Worm (Caenorhabditis elegans) whole organism, L1 larva: Measurements from ENCODE around the gene T27F7.12.

Experiments used
- C16A3.4 ChIP-seq: fragments of 150-350 bp; optimal IDR thresholded peaks from 2 replicates; lab custom pipeline; 2014; ENCODE audit warnings: missing biosample characterization, missing genetic modification characterization
- C34B4.2 ChIP-seq: sonication (generic microtip); optimal IDR thresholded peaks from 2 replicates; lab custom pipeline; 2017; ENCODE audit warnings: mild to moderate bottlenecking, missing genetic modification characterization, missing compliant biosample characterization
- aha-1 ChIP-seq: fragments of 150-350 bp; optimal IDR thresholded peaks from 2 replicates; lab custom pipeline; 2014; ENCODE audit warnings: missing biosample characterization, missing genetic modification characterization
- aly-2 ChIP-seq: fragments of 150-350 bp; optimal IDR thresholded peaks from 2 replicates; lab custom pipeline; 2014; ENCODE audit warnings: missing biosample characterization, missing genetic modification characterization
- ceh-82 ChIP-seq, 3 experiments: fragments of 150-350 bp in 1 of 3; sonication (generic microtip) in 2 of 3; optimal IDR thresholded peaks; 2 replicates each; lab custom pipeline; 2014 to 2017; ENCODE audit warnings: missing biosample characterization in 3 of 3, missing genetic modification characterization in 3 of 3
- ceh-88 ChIP-seq: fragments of 200-800 bp; sonication (Bioruptor generic); IDR thresholded peaks from 2 replicates; pipeline ENCODE4 v1.3.6; 2022; ENCODE audit warnings: missing genetic modification characterization, missing compliant biosample characterization
- ces-1 ChIP-seq: fragments of 150-350 bp; optimal IDR thresholded peaks from 2 replicates; lab custom pipeline; 2014; ENCODE audit warnings: missing biosample characterization, missing genetic modification reagents, missing genetic modification characterization
- dsc-1 ChIP-seq: sonication (generic microtip); optimal IDR thresholded peaks from 2 replicates; lab custom pipeline; 2016; ENCODE audit warnings: mild to moderate bottlenecking, missing genetic modification characterization, missing compliant biosample characterization
- efl-1 ChIP-seq, 4 experiments: fragments of 150-350 bp; optimal IDR thresholded peaks in 3 of 4; peaks in 1 of 4; 1 replicate in 1 of 4; 2 replicates in 3 of 4; lab custom pipeline; 2014; ENCODE audit warnings: missing biosample characterization in 2 of 4, missing genetic modification characterization in 2 of 4, missing genetic modification reagents in 2 of 4
- efl-3 ChIP-seq: fragments of 200-800 bp; sonication (Bioruptor generic); optimal IDR thresholded peaks from 2 replicates; lab custom pipeline; 2018; ENCODE audit warnings: mild to moderate bottlenecking, missing genetic modification characterization, missing compliant biosample characterization
- egl-27 ChIP-seq, 2 experiments: fragments of 150-350 bp in 1 of 2; sonication (generic microtip); optimal IDR thresholded peaks; 3 replicates each; lab custom pipeline; 2017 to 2018; ENCODE audit warnings: missing biosample characterization in 2 of 2, missing genetic modification characterization in 2 of 2, missing genetic modification reagents in 2 of 2
- ets-5 ChIP-seq: fragments of 200-800 bp; sonication (Bioruptor generic); IDR thresholded peaks from 2 replicates; pipeline ENCODE4 v1.3.6; 2022; ENCODE audit warnings: missing genetic modification characterization, missing compliant biosample characterization
- fkh-10 ChIP-seq: sonication (generic microtip); optimal IDR thresholded peaks from 2 replicates; lab custom pipeline; 2017; ENCODE audit warnings: missing biosample characterization, missing genetic modification reagents, missing genetic modification characterization
- fos-1 ChIP-seq: fragments of 150-350 bp; optimal IDR thresholded peaks from 2 replicates; lab custom pipeline; 2014; ENCODE audit warnings: missing biosample characterization, missing genetic modification characterization
- hpl-2 ChIP-seq: fragments of 150-350 bp; optimal IDR thresholded peaks from 2 replicates; lab custom pipeline; 2014; ENCODE audit warnings: missing biosample characterization, missing genetic modification reagents, missing genetic modification characterization
- jun-1 ChIP-seq: fragments of 150-350 bp; optimal IDR thresholded peaks from 2 replicates; lab custom pipeline; 2014; ENCODE audit warnings: missing biosample characterization, missing genetic modification reagents, missing genetic modification characterization
- lin-13 ChIP-seq: fragments of 150-350 bp; optimal IDR thresholded peaks from 2 replicates; lab custom pipeline; 2014; ENCODE audit warnings: missing biosample characterization, missing genetic modification reagents, missing genetic modification characterization
- lin-15B ChIP-seq: fragments of 150-350 bp; sonication (generic microtip); optimal IDR thresholded peaks from 3 replicates; lab custom pipeline; 2014; ENCODE audit warnings: missing biosample characterization, missing genetic modification characterization
- lin-35 ChIP-seq, 2 experiments: fragments of 150-350 bp; optimal IDR thresholded peaks; 2 replicates each; lab custom pipeline; 2014; ENCODE audit warnings: missing biosample characterization in 2 of 2, missing genetic modification characterization in 2 of 2, missing genetic modification reagents in 2 of 2
- lin-39 ChIP-seq: fragments of 150-350 bp; optimal IDR thresholded peaks from 2 replicates; lab custom pipeline; 2014; ENCODE audit warnings: missing biosample characterization, missing genetic modification reagents, missing genetic modification characterization
- mab-9 ChIP-seq: fragments of 200-800 bp; sonication (Bioruptor generic); IDR thresholded peaks from 2 replicates; pipeline ENCODE4 v1.3.6; 2022; ENCODE audit warnings: missing genetic modification reagents, missing genetic modification characterization, missing compliant biosample characterization
- mep-1 ChIP-seq: fragments of 150-350 bp; optimal IDR thresholded peaks from 2 replicates; lab custom pipeline; 2014; ENCODE audit warnings: missing biosample characterization, missing genetic modification characterization
- nhr-12 ChIP-seq: sonication (generic microtip); optimal IDR thresholded peaks from 2 replicates; lab custom pipeline; 2017; ENCODE audit warnings: missing biosample characterization, missing genetic modification characterization
- nhr-19 ChIP-seq: fragments of 200-800 bp; sonication (Bioruptor generic); conservative IDR thresholded peaks from 2 replicates; pipeline ENCODE4 v1.3.6; 2022; ENCODE audit warnings: missing genetic modification characterization, missing compliant biosample characterization
- nhr-20 ChIP-seq: sonication (generic microtip); optimal IDR thresholded peaks from 2 replicates; lab custom pipeline; 2016; ENCODE audit warnings: mild to moderate bottlenecking, missing genetic modification characterization, missing compliant biosample characterization
- nhr-47 ChIP-seq: sonication (generic microtip); optimal IDR thresholded peaks from 2 replicates; lab custom pipeline; 2016; ENCODE audit warnings: mild to moderate bottlenecking, missing genetic modification characterization, moderate library complexity, missing compliant biosample characterization
- nhr-71 ChIP-seq: sonication (generic microtip); optimal IDR thresholded peaks from 2 replicates; lab custom pipeline; 2016; ENCODE audit warnings: mild to moderate bottlenecking, missing genetic modification characterization, moderate library complexity, missing compliant biosample characterization
- nhr-76 ChIP-seq: sonication (generic microtip); optimal IDR thresholded peaks from 2 replicates; lab custom pipeline; 2017; ENCODE audit warnings: missing biosample characterization, missing genetic modification characterization
- nhr-77 ChIP-seq: fragments of 150-350 bp; optimal IDR thresholded peaks from 2 replicates; lab custom pipeline; 2014; ENCODE audit warnings: missing biosample characterization, missing genetic modification characterization
- nhr-84 ChIP-seq: sonication (generic microtip); optimal IDR thresholded peaks from 2 replicates; lab custom pipeline; 2017; ENCODE audit warnings: missing biosample characterization, missing genetic modification characterization
- nhr-85 ChIP-seq: sonication (generic microtip); peaks from one replicate; lab custom pipeline; 2016; ENCODE audit warnings: missing genetic modification characterization, inconsistent platforms, missing compliant biosample characterization
- nhr-90 ChIP-seq: sonication (generic microtip); optimal IDR thresholded peaks from 2 replicates; lab custom pipeline; 2016; ENCODE audit warnings: mild to moderate bottlenecking, missing genetic modification characterization, missing compliant biosample characterization; ENCODE audit not compliant: poor library complexity
- pqm-1 ChIP-seq: sonication (generic microtip); optimal IDR thresholded peaks from 3 replicates; lab custom pipeline; 2017; ENCODE audit warnings: missing biosample characterization, missing genetic modification characterization
- rnt-1 ChIP-seq: sonication (generic microtip); optimal IDR thresholded peaks from 2 replicates; lab custom pipeline; 2016; ENCODE audit warnings: mild to moderate bottlenecking, missing genetic modification characterization, moderate library complexity, missing compliant biosample characterization
- skn-1 ChIP-seq: fragments of 150-350 bp; optimal IDR thresholded peaks from 2 replicates; lab custom pipeline; 2014; ENCODE audit warnings: missing biosample characterization, missing genetic modification characterization
- sox-4 ChIP-seq: sonication (generic microtip); optimal IDR thresholded peaks from 2 replicates; lab custom pipeline; 2016; ENCODE audit warnings: missing genetic modification characterization, missing compliant biosample characterization
- sptf-1 ChIP-seq: fragments of 150-350 bp; optimal IDR thresholded peaks from 2 replicates; lab custom pipeline; 2014; ENCODE audit warnings: missing biosample characterization, missing genetic modification characterization
- tbx-2 ChIP-seq: sonication (generic microtip); optimal IDR thresholded peaks from 2 replicates; lab custom pipeline; 2016; ENCODE audit warnings: missing genetic modification characterization, missing compliant biosample characterization
- tlp-1 ChIP-seq: fragments of 150-350 bp; optimal IDR thresholded peaks from 2 replicates; lab custom pipeline; 2014; ENCODE audit warnings: missing biosample characterization, missing genetic modification characterization
- unc-130 ChIP-seq: fragments of 150-350 bp; optimal IDR thresholded peaks from 2 replicates; lab custom pipeline; 2017; ENCODE audit warnings: missing biosample characterization, missing genetic modification characterization, inconsistent platforms
- unc-62 ChIP-seq: fragments of 150-350 bp; optimal IDR thresholded peaks from 2 replicates; lab custom pipeline; 2014; ENCODE audit warnings: missing biosample characterization, missing genetic modification reagents, missing genetic modification characterization
- unc-86 ChIP-seq: sonication (generic microtip); optimal IDR thresholded peaks from 2 replicates; lab custom pipeline; 2016; ENCODE audit warnings: missing genetic modification characterization, missing compliant biosample characterization
- vab-15 ChIP-seq: sonication (generic microtip); optimal IDR thresholded peaks from 2 replicates; lab custom pipeline; 2017; ENCODE audit warnings: missing genotype, mild to moderate bottlenecking, missing genetic modification characterization, missing compliant biosample characterization
- xbp-1 ChIP-seq: sonication (generic microtip); optimal IDR thresholded peaks from 2 replicates; lab custom pipeline; 2016; ENCODE audit warnings: missing genetic modification characterization, missing compliant biosample characterization
- zag-1 ChIP-seq: fragments of 150-350 bp; optimal IDR thresholded peaks from 2 replicates; lab custom pipeline; 2014; ENCODE audit warnings: missing biosample characterization, missing genetic modification characterization
- zip-4 ChIP-seq: fragments of 200-800 bp; sonication (Bioruptor generic); optimal IDR thresholded peaks from 2 replicates; lab custom pipeline; 2018; ENCODE audit warnings: mild to moderate bottlenecking, missing genetic modification characterization, moderate library complexity, missing compliant biosample characterization
- ztf-11 ChIP-seq, 2 experiments: sonication (generic microtip); optimal IDR thresholded peaks; 2 replicates each; lab custom pipeline; 2016 to 2017; ENCODE audit warnings: missing genetic modification characterization in 2 of 2, missing biosample characterization in 1 of 2, missing compliant biosample characterization in 1 of 2
- ztf-4 ChIP-seq: fragments of 150-350 bp; optimal IDR thresholded peaks from 2 replicates; lab custom pipeline; 2014; ENCODE audit warnings: missing biosample characterization, missing genetic modification characterization

Gene T27F7.12

DNA sequence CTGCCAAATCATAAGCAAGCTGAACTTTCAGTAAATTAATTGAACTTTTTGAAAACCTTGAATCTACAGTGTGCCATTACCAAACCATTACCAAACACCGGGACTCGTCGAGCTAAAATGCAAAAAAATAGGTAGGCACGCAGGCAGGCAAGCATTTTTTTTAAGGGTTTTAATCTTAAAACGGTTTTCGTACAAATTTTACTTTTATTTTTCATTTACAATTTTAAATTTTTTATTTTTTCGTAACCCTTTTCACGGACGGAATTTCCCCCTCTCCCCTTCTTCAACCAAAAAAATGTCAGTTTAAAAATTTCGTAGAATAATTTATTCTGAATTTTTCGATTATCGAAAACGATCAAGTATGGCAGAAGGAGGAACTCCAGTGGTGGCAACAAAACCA, 24.5 kb downstream of the T27F7.12 start, which contains the start of gene F59A6.2:
F59A6.2 (plus strand) TSS at position 301 of the 400 bp plus-strand sequence.
- TF ChIP-seq rnt-1 (tag; lab: Kevin White, UChicago), result no peak
- no peak for TF ChIP-seq tlp-1
- TF ChIP-seq ztf-11 (tag; optimal IDR thresholded peaks at IDR 0.05; lab: Kevin White, UChicago), result no peak
- TF ChIP-seq unc-86 (tag; lab: Kevin White, UChicago), result no peak
- TF ChIP-seq zip-4, result no peak
- no peak for TF ChIP-seq sox-4
- no peak for TF ChIP-seq unc-130 (tag; lab: Kevin White, UChicago)
- TF ChIP-seq lin-35 (GFP tag; optimal IDR thresholded peaks at IDR 0.05; lab: Kevin White, UChicago), result no peak
- no peak for TF ChIP-seq egl-27 (tag; optimal IDR thresholded peaks at IDR 0.05; lab: Kevin White, UChicago)
- TF ChIP-seq unc-62, result no peak
- TF ChIP-seq zag-1 (tag; lab: Kevin White, UChicago), result no peak
- no peak for TF ChIP-seq nhr-85 (tag; lab: Kevin White, UChicago)
- no peak for TF ChIP-seq ces-1
- no peak for TF ChIP-seq nhr-47 (tag; lab: Kevin White, UChicago)
- no peak for TF ChIP-seq nhr-84 (tag; lab: Kevin White, UChicago)
- no peak for TF ChIP-seq nhr-20 (tag; lab: Kevin White, UChicago)
- no peak for TF ChIP-seq fos-1 (tag; lab: Kevin White, UChicago)
- TF ChIP-seq jun-1 (tag; lab: Kevin White, UChicago), result no peak

DNA sequence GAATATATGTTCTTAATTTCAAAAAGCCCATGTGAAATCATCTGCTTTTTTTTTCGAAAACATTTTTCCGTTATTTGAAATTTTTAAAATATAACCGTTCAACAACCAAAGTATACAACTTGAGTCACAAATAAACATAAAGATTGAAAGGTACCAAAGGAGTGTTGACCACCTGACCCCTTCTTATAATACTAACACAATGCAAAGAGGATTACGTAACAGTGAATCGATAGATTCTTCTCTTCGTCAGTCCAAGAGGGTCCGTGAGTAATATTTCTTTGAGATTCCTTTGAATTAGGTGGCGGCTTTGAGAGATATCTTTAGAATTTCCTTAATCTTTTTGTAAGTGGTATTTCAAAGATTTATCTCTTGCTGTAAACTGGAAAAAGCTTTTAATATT, 26.2 kb downstream of the T27F7.12 start:
- TF ChIP-seq hpl-2 (GFP tag; lab: Kevin White, UChicago) (no peak), efl-3 (GFP tag; lab: Kevin White, UChicago) (no peak), nhr-90 (no peak)

DNA sequence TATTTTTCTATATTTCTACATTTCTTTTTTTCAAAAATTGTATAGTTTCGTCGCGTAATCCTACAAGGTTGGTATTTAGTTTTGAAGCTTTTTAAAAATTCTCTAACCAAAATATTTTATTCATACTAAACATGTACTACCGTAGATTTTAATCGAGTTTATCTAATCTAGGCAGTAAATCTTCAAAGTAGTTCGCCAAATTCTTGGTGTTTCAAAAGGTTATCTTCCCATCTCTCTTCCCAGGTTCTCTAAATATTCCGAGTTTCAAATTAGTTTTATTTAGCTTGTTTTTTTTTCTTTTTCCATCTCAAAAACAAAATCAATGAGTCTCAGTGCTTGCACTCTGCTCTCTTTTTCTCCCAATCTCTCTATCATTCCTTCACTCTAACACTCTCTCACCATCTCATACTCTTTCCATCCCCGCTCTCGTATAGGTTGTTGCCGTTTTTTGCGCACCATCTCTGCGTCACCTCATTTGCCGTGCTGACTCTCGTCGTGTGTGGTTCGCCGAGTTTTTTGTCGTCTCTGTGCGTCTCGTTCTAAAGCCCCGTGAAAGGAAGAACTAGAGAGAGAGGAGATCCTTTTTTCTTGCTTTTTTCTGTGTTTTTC, 27.2 kb downstream of the T27F7.12 start:
- TF ChIP-seq sptf-1 (tag; lab: Kevin White, UChicago) (no peak), nhr-76 (no peak), nhr-19 (GFP tag; lab: Robert Waterston, UW) (peak; percentile 40), ets-5 (GFP tag; lab: Robert Waterston, UW) (no peak), xbp-1 (tag; lab: Kevin White, UChicago) (peak; percentile 38), C34B4.2 (tag; lab: Kevin White, UChicago) (no peak), tbx-2 (tag; lab: Kevin White, UChicago) (peak; percentile 67), nhr-12 (tag; lab: Kevin White, UChicago) (no peak), lin-39 (tag; lab: Kevin White, UChicago) (no peak), nhr-77 (tag; lab: Kevin White, UChicago) (peak; percentile 16), ztf-4 (tag; lab: Kevin White, UChicago) (peak; percentile 16), ceh-82 (tag; optimal IDR thresholded peaks at IDR 0.05; lab: Kevin White, UChicago) (peak; percentile 51 to 68 (median 61)), hpl-2 (GFP tag; lab: Kevin White, UChicago) (no peak), skn-1 (tag; lab: Kevin White, UChicago) (peak; percentile 65), fos-1 (tag; lab: Kevin White, UChicago) (peak; percentile 14), mep-1 (tag; lab: Kevin White, UChicago) (peak; percentile 27), efl-3 (GFP tag; lab: Kevin White, UChicago) (no peak), sox-4 (no peak), lin-13 (GFP tag; lab: Kevin White, UChicago) (peak; percentile 15), jun-1 (tag; lab: Kevin White, UChicago) (peak; percentile 64), aly-2 (tag; lab: Kevin White, UChicago) (no peak), nhr-71 (peak; percentile 81), fkh-10 (peak; percentile 8), ceh-88 (GFP tag; lab: Robert Waterston, UW) (no peak), nhr-84 (tag; lab: Kevin White, UChicago) (no peak), pqm-1 (tag; lab: Kevin White, UChicago) (no peak), vab-15 (tag; lab: Kevin White, UChicago) (no peak), unc-86 (tag; lab: Kevin White, UChicago) (peak; percentile 75), ces-1 (no peak), lin-15B (tag; lab: Kevin White, UChicago) (no peak), efl-1 (optimal IDR thresholded peaks at IDR 0.05; lab: Kevin White, UChicago) (peak; percentile 72 to 79), efl-1 (GFP tag; optimal IDR thresholded peaks at IDR 0.05 in 1 of 2; lab: Kevin White, UChicago) (peak; percentile 28 to 92), dsc-1 (tag; lab: Kevin White, UChicago) (peak; percentile 35), zip-4 (no peak), nhr-20 (tag; lab: Kevin White, UChicago) (peak; percentile 58), aha-1 (no peak), C16A3.4 (tag; lab: Kevin White, UChicago) (peak; percentile 11), ztf-11 (tag; optimal IDR thresholded peaks at IDR 0.05; lab: Kevin White, UChicago) (peak in 1 of 2 experiments; percentile 12), mab-9 (GFP tag; lab: Robert Waterston, UW) (peak; percentile 18; the same call in 1 of the 2 replicates)
